Worm (Caenorhabditis elegans): Measurements from ENCODE around the gene ipla-1.

ipla-1 gene

DNA sequence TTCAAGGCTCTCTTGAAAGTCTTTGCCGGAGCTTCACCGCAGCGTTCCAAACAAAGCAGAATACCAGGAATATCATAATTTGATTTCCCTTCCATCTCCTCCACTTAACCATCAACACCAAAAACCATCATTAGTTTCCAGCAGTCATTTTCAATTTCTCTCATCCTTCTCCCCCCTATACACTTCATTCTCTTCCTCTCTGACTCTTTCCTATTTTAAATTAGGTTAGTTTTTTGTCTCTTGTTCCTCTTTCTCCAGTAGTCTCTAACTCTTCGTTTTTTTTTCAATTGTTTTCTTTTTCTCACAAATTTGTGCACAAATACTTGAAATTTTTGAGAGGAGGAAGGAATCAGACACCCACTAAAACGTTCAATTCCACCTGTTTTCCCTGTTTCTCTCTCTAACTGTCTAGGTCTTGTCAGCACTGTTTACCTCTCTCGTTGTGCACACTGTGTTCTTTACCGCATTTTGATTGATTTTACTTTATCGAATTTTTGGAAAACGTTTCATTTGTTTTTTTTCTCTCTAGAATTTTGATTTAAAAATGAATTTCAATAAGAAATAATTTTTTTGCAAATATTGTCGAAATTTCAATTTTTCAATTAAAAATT lies 5.6 kb upstream of the ipla-1 start:
- TF ChIP-seq dao-5 (tag; optimal IDR thresholded peaks at IDR 0.05) (no peak), W03F9.2 (tag; optimal IDR thresholded peaks at IDR 0.05) (no peak), him-1 (tag; optimal IDR thresholded peaks at IDR 0.05) (no peak)

DNA sequence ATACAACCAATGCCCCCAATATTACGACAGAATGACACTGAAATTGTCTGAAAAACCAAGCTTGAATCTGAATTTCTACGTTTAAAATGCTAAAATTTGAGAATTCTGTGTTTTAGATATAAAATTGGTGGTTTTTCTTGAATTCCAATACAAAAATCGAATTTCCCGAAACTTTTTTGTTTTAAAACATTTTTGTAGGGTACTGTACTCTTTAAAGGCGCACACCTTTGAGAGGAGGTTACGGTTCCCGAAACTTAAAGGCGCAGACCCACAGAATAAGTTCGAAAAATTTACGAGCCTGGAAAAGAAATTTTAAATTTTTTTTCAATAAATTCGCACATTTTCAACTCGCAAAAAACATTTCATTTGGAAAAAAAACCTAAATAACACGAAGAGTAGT lies 3.5 kb upstream of the ipla-1 start:
- no peak for TF ChIP-seq dao-5 (tag; optimal IDR thresholded peaks at IDR 0.05)
- TF ChIP-seq him-1 (tag; optimal IDR thresholded peaks at IDR 0.05), result no peak
- TF ChIP-seq W03F9.2 (tag; optimal IDR thresholded peaks at IDR 0.05), result no peak

ce11 chrII:4604149-4604548 lies 3.0 kb upstream of the ipla-1 start:
- TF ChIP-seq W03F9.2 (tag; optimal IDR thresholded peaks at IDR 0.05), result peak; percentile 3
- no peak for TF ChIP-seq him-1 (tag; optimal IDR thresholded peaks at IDR 0.05)

ce11 chrII:4603035-4603434 lies 1.9 kb upstream of the ipla-1 start, which contains the start of gene F35D11.4:
TSS of gene F35D11.4 (plus strand) at chrII:4603427.
- TF ChIP-seq W03F9.2 (tag; optimal IDR thresholded peaks at IDR 0.05), result peak; percentile 59
- no peak for TF ChIP-seq dao-5 (tag; optimal IDR thresholded peaks at IDR 0.05)
- peak; percentile 55 for TF ChIP-seq him-1 (tag; optimal IDR thresholded peaks at IDR 0.05)

- TF ChIP-seq W03F9.2 (tag; optimal IDR thresholded peaks at IDR 0.05) (no peak), dao-5 (tag; optimal IDR thresholded peaks at IDR 0.05) (no peak), him-1 (tag; optimal IDR thresholded peaks at IDR 0.05) (no peak)
Measured at ce11 chrII:4602533-4602932, 1.4 kb upstream of the ipla-1 start, which contains the start of gene coa-3. TSS of gene coa-3 (minus strand) at chrII:4602633.

- TF ChIP-seq him-1 (tag; optimal IDR thresholded peaks at IDR 0.05) (no peak), W03F9.2 (tag; optimal IDR thresholded peaks at IDR 0.05) (no peak), dao-5 (tag; optimal IDR thresholded peaks at IDR 0.05) (no peak)
Measured at ce11 chrII:4600818-4601217, 338 bp downstream of the ipla-1 start.

DNA sequence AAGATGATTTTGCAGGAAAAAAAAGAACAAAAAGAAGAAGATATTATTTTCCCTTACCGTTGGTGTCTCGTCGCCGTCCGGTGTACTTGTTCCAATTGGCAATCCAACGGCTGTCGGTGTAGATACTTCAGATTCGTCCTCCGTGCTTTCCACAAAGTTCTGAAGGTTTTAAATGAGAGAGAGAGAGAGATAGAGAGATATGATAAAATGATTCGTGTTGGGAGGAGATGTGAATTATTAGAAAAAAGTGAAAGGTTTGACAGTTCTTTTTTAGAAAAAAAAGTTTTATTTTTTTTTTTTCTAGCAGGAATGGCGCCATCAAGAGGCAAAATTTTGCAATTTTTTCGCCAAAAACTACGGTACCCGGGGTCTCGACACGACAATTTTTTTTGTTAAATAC lies 880 bp downstream of the ipla-1 start:
- no peak for TF ChIP-seq W03F9.2 (tag; optimal IDR thresholded peaks at IDR 0.05)
- no peak for TF ChIP-seq him-1 (tag; optimal IDR thresholded peaks at IDR 0.05)
- TF ChIP-seq dao-5 (tag; optimal IDR thresholded peaks at IDR 0.05), result no peak

- TF ChIP-seq dao-5 (tag; optimal IDR thresholded peaks at IDR 0.05) (no peak), him-1 (tag; optimal IDR thresholded peaks at IDR 0.05) (no peak), W03F9.2 (tag; optimal IDR thresholded peaks at IDR 0.05) (no peak)
Measured at ce11 chrII:4599838-4600237, 1.3 kb downstream of the ipla-1 start.

ce11 chrII:4598815-4599214 lies 2.3 kb downstream of the ipla-1 start:
- TF ChIP-seq him-1 (tag; optimal IDR thresholded peaks at IDR 0.05) (no peak), dao-5 (tag; optimal IDR thresholded peaks at IDR 0.05) (no peak), W03F9.2 (tag; optimal IDR thresholded peaks at IDR 0.05) (no peak)

- no peak for TF ChIP-seq him-1 (tag; optimal IDR thresholded peaks at IDR 0.05)
- no peak for TF ChIP-seq dao-5 (tag; optimal IDR thresholded peaks at IDR 0.05)
- TF ChIP-seq W03F9.2 (tag; optimal IDR thresholded peaks at IDR 0.05), result no peak
Measured at ce11 chrII:4597441-4597840, 3.7 kb downstream of the ipla-1 start.

ce11 chrII:4590660-4591059 lies 10.5 kb downstream of the ipla-1 start:
- TF ChIP-seq dao-5 (tag; optimal IDR thresholded peaks at IDR 0.05) (no peak), him-1 (tag; optimal IDR thresholded peaks at IDR 0.05) (no peak), W03F9.2 (tag; optimal IDR thresholded peaks at IDR 0.05) (no peak)

- TF ChIP-seq him-1 (tag; optimal IDR thresholded peaks at IDR 0.05), result no peak
- no peak for TF ChIP-seq W03F9.2 (tag; optimal IDR thresholded peaks at IDR 0.05)
- TF ChIP-seq dao-5 (tag; optimal IDR thresholded peaks at IDR 0.05), result no peak
Measured at ce11 chrII:4590086-4590485, 11.1 kb downstream of the ipla-1 start.

DNA sequence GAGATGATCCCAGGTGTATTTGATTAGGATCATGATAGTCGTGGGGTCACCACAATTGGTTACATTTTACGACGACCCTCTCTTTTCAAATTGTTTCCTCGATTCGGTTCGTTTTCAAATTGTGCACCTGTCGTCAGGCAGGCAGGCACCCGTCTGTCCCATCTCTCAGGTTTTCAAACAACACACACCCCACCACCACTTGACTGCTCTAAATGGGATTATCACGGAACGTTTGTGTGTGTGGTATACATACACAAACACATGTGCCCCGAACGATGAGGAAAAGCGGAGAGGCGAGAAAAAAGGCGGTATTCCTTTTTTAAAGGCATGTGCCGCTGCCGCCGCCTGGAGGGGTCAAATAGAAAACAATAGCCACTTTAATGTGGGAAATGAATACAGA lies 15.8 kb downstream of the ipla-1 start:
- TF ChIP-seq him-1 (tag; optimal IDR thresholded peaks at IDR 0.05) (no peak), dao-5 (tag; optimal IDR thresholded peaks at IDR 0.05) (no peak), W03F9.2 (tag; optimal IDR thresholded peaks at IDR 0.05) (no peak)

- TF ChIP-seq W03F9.2 (tag; optimal IDR thresholded peaks at IDR 0.05) (no peak), dao-5 (tag; optimal IDR thresholded peaks at IDR 0.05) (no peak), him-1 (tag; optimal IDR thresholded peaks at IDR 0.05) (no peak)
Measured at ce11 chrII:4584313-4584712, 16.8 kb downstream of the ipla-1 start.

DNA sequence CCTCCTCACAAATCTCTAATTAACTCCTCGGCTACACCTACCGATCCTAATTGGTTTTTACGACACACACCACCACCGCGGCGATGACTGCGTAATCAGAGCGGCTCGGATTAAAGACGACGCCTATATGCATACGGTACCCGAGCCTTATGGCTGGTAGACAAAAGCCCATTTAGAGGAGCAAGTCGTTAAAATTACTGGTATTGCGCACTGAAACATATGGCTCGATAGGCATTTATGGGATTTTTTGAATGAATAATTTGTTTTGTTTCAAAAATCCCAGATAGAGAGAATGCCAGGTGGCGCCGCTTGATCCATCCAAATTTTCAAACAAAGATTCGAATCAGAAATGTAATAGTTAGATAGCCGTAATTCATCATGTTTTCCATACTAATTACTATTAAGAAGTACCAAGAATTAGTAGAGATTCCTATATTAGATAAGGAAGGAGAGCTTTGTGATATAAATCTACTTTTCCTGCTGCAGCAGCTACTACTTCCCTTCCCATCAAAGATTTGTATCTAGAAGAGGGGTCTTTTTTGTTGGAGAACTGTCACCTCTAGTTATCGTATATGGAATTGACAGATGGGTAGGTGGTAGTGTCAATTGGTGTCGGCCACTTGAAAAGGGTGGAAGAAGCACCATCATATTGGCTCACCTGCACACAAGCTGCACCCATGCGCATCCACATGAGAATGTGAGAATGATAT lies 17.8 kb downstream of the ipla-1 start:
- TF ChIP-seq him-1 (tag; optimal IDR thresholded peaks at IDR 0.05) (no peak), dao-5 (tag; optimal IDR thresholded peaks at IDR 0.05) (no peak), W03F9.2 (tag; optimal IDR thresholded peaks at IDR 0.05) (no peak)
